Worm (Caenorhabditis elegans) whole organism, dauer: ENCODE measurements around the gene ugt-42.

ENCODE experiments used
- unc-62 ChIP-seq: sonication (generic microtip); optimal IDR thresholded peaks from 2 replicates; lab custom pipeline; 2017; ENCODE audit warnings: missing biosample characterization, missing genetic modification reagents, missing genetic modification characterization

Gene ugt-42

DNA sequence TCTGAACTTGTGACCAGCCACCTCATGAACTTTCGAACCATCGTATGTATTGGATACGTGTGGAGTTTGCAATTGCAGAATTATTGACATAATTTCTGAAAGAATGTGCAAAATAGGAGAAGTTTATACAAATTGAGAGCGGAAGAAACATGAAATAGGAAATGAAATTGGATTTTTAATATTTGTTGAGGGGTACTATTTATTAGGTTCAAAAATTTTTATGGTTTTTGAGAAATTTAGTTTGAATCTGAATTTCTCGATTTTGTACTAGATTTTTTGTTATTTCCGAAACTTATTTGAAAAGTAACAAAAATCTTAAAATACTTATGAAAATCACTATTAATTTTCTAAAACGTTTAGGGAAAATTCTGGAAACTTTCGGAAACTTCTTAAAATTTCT is 18.5 kb upstream of the ugt-42 start, which contains the start of gene F48G7.9:
TSS of gene F48G7.9 (minus strand) at position 101 of the 400 bp plus-strand sequence.
- TF ChIP-seq unc-62 (GFP tag; lab: Kevin White, UChicago): no peak

- TF ChIP-seq unc-62 (GFP tag; lab: Kevin White, UChicago): no peak
Measured at ce11 chrV:631832-632231, 15.2 kb upstream of the ugt-42 start.

ce11 chrV:634855-635254 is 12.1 kb upstream of the ugt-42 start, which contains the start of gene F48G7.10:
F48G7.10 (minus strand) TSS chrV:634955.
- no peak for TF ChIP-seq unc-62 (GFP tag; lab: Kevin White, UChicago)

- no peak for TF ChIP-seq unc-62 (GFP tag; lab: Kevin White, UChicago)
Measured at ce11 chrV:635630-636029, 11.4 kb upstream of the ugt-42 start.

ce11 chrV:636281-636680 is 10.7 kb upstream of the ugt-42 start, which contains the start of gene pals-31:
pals-31 (plus strand) TSS chrV:636581.
- TF ChIP-seq unc-62 (GFP tag; lab: Kevin White, UChicago): no peak

DNA sequence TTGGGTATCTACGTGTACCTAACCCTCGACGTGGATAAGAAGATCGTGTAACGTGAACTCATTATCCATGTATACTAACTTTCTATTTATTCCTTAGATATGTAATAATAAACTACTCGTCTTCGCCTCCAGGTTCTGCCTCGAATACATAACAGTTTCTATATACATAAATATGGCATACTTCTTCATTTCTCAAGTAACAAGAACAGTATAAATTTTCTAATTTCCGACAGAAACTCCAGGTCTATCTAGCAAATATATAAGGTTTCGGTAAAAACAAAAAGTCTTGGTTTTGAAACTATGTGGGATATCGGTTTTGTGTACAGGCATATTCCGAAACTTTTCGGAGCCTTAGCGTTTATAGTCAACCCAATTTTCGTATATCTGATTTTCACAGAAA is 8.7 kb upstream of the ugt-42 start, which contains the start of gene srj-37:
TSS of gene srj-37 (plus strand) at position 301 of the 400 bp plus-strand sequence.
- TF ChIP-seq unc-62 (GFP tag; lab: Kevin White, UChicago): no peak

DNA sequence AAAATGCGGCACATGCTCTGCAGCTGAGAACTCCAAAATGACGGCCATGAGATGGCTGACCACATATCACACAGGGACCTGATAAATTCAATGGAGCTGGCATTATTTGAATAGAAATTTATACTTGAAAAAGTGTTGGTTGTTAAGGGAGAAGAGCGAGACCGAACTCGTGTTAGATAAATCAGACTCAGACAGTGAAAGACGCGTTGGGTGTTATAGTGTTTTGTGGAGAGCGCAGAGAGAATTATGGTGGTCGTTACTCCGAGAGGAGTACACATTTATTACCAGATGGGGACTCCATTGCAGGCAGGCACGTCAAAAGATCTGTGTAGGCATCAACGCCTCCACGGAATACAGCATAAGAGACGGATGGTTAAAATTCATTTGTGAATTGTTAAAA is 4.2 kb upstream of the ugt-42 start, which contains the start of gene nhr-190:
TSS of gene nhr-190 (minus strand) at position 175 of the 400 bp plus-strand sequence.
- TF ChIP-seq unc-62 (GFP tag; lab: Kevin White, UChicago): no peak

ce11 chrV:646129-646528 is 859 bp upstream of the ugt-42 start, which contains the start of gene F48G7.12:
F48G7.12 (minus strand) TSS chrV:646229.
- TF ChIP-seq unc-62 (GFP tag; lab: Kevin White, UChicago): no peak

- TF ChIP-seq unc-62 (GFP tag; lab: Kevin White, UChicago): no peak
Measured at ce11 chrV:652940-653339, 6.0 kb downstream of the ugt-42 start, which contains the start of gene srj-5. srj-5 (minus strand) TSS chrV:653040.

DNA sequence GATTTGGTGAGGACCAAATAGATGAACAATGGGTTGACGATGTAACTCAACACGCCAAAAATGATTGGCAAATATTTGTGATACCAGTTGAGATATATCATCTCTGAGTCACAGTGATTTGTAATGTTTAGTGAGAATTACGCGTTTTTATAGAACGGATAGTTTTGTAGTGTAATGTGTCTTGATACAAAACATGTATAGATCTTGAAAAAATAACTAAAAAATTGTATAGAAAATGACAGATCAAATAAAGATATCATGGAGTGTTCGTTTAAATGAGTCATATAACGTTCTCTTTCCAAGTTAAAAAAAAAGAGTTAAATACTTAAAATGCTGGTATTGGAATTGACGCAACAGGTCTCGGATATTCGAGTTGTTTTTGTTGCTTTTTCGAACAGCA is 7.4 kb downstream of the ugt-42 start, which contains the start of gene srj-6:
TSS of gene srj-6 (minus strand) at position 101 of the 400 bp plus-strand sequence.
- no peak for TF ChIP-seq unc-62 (GFP tag; lab: Kevin White, UChicago)

ce11 chrV:655823-656222 is 8.8 kb downstream of the ugt-42 start, which contains the start of gene srh-245:
srh-245 (minus strand) TSS chrV:655923.
- TF ChIP-seq unc-62 (GFP tag; lab: Kevin White, UChicago): no peak

DNA sequence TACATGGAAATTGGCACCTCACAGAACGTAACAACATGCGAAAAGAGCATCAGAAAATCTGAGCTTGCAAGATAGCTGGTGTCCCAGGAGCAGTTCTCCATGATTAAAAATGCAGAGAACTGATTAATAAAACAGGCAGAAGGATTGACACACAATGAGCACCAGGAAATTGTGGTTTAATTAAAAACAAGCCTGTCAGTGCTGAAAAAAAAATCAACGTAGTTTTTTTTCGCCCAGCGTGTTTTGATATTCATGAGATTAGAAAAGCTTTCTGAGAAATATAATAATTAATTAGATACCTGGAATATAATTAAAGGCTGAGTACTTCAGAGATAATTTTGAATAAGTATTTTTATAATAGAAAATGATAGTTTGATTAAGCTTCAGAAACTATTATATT is 10.7 kb downstream of the ugt-42 start, which contains the start of gene srh-246:
TSS of gene srh-246 (minus strand) at position 101 of the 400 bp plus-strand sequence.
- TF ChIP-seq unc-62 (GFP tag; lab: Kevin White, UChicago): no peak

- no peak for TF ChIP-seq unc-62 (GFP tag; lab: Kevin White, UChicago)
Measured at ce11 chrV:660210-660609, 13.2 kb downstream of the ugt-42 start, which contains the start of gene F31F4.17. F31F4.17 (minus strand) TSS chrV:660310.

- no peak for TF ChIP-seq unc-62 (GFP tag; lab: Kevin White, UChicago)
Measured at ce11 chrV:664337-664847, 17.4 kb downstream of the ugt-42 start, which contains the start of the genes F31F4.11 and srh-266. F31F4.11 (minus strand) TSS chrV:664437. srh-266 (plus strand) TSS chrV:664797.

ce11 chrV:667459-667858 is 20.5 kb downstream of the ugt-42 start, which contains the start of gene nhr-180:
nhr-180 (minus strand) TSS chrV:667510.
- no peak for TF ChIP-seq unc-62 (GFP tag; lab: Kevin White, UChicago)

- TF ChIP-seq unc-62 (GFP tag; lab: Kevin White, UChicago): no peak
Measured at ce11 chrV:671342-671741, 24.4 kb downstream of the ugt-42 start, which contains the start of gene sru-24. sru-24 (minus strand) TSS chrV:671442.
